Worm (Caenorhabditis elegans): ENCODE measurements around the gene C41H7.2.

The C41H7.2 gene

ce11 chrII:2991555-2992083 lies 23.0 kb upstream of the C41H7.2 start, which contains the start of gene K08A2.2 (continued):
- TF ChIP-seq rbr-2 (tag; optimal IDR thresholded peaks at IDR 0.05) (no peak), lir-3 (tag; optimal IDR thresholded peaks at IDR 0.05) (no peak), ceh-32 (tag; optimal IDR thresholded peaks at IDR 0.05; ENCODE audit: poor library complexity) (no peak), F37D6.2 (tag; optimal IDR thresholded peaks at IDR 0.05) (no peak), egl-43 (GFP tag; IDR thresholded peaks at IDR 0.05) (no peak), spr-1 (tag; optimal IDR thresholded peaks at IDR 0.05) (no peak), mes-2 (tag; optimal IDR thresholded peaks at IDR 0.05; ENCODE audit: poor library complexity, severe bottlenecking) (peak; percentile 91), dmd-9 (GFP tag; IDR thresholded peaks at IDR 0.05) (peak; percentile 18; the same call in 1 of the 2 replicates), unc-130 (GFP tag; optimal IDR thresholded peaks at IDR 0.05) (peak; percentile 31), ceh-20 (GFP tag; IDR thresholded peaks at IDR 0.05) (no peak), ZK337.2 (GFP tag; IDR thresholded peaks at IDR 0.05) (0 out of 2 replicates have a peak, but pooled peaks have one; percentile 34), spr-3 (GFP tag; optimal IDR thresholded peaks at IDR 0.05) (no peak), jun-1 (tag; optimal IDR thresholded peaks at IDR 0.05) (no peak), vab-7 (GFP tag; IDR thresholded peaks at IDR 0.05) (no peak), hif-1 (tag; optimal IDR thresholded peaks at IDR 0.05) (peak in 1 of 2 experiments; percentile 35), daf-16 (GFP tag; optimal IDR thresholded peaks at IDR 0.05) (no peak), daf-16 (tag; optimal IDR thresholded peaks at IDR 0.05) (no peak), nhr-10 (tag; optimal IDR thresholded peaks at IDR 0.05) (no peak), duxl-1 (tag; optimal IDR thresholded peaks at IDR 0.05; ENCODE audit: poor library complexity) (no peak), tra-1 (GFP tag; IDR thresholded peaks at IDR 0.05) (no peak), zip-2 (tag; optimal IDR thresholded peaks at IDR 0.05) (no peak)

- TF ChIP-seq mxl-3 (GFP tag; optimal IDR thresholded peaks at IDR 0.05) (no peak), mes-2 (tag; optimal IDR thresholded peaks at IDR 0.05; ENCODE audit: poor library complexity, severe bottlenecking) (peak; percentile 53)
Observed at ce11 chrII:2992300-2992699, 22.3 kb upstream of the C41H7.2 start.

- no peak for TF ChIP-seq daf-8 (GFP tag; IDR thresholded peaks at IDR 0.05)
- TF ChIP-seq aha-1 (tag) = peak; percentile 77
- TF ChIP-seq ceh-20 (GFP tag; IDR thresholded peaks at IDR 0.05) = 0 out of 2 replicates have a peak, but pooled peaks have one; percentile 10
Observed at ce11 chrII:2994590-2995392, 19.8 kb upstream of the C41H7.2 start.

- peak; percentile 52 for TF ChIP-seq aha-1 (tag)
- no peak for TF ChIP-seq saeg-2 (GFP tag; IDR thresholded peaks at IDR 0.05)
Observed at ce11 chrII:2996721-2997120, 17.9 kb upstream of the C41H7.2 start, which contains the start of gene lido-8. Gene lido-8, plus strand, starts transcription at chrII:2997021.

ce11 chrII:2997828-2998441 lies 16.7 kb upstream of the C41H7.2 start:
- TF ChIP-seq duxl-1 (tag; optimal IDR thresholded peaks at IDR 0.05; ENCODE audit: poor library complexity) (peak; percentile 16), ceh-62 (tag; optimal IDR thresholded peaks at IDR 0.05) (no peak), attf-4 (tag; optimal IDR thresholded peaks at IDR 0.05) (no peak), php-3 (GFP tag; IDR thresholded peaks at IDR 0.05) (no peak), F37D6.2 (tag; optimal IDR thresholded peaks at IDR 0.05) (no peak)

Measured in whole organism, L4 larva.